Fruit fly (Drosophila melanogaster): ENCODE measurements around the gene GstD10.

GstD10 gene

dm6 chr3R:12373800-12374199 lies 8.3 kb upstream of the GstD10 start, which contains the start of gene GstD4:
Gene GstD4, plus strand, starts transcription at chr3R:12374100.
- no peak for TF ChIP-seq N (GFP tag; optimal IDR thresholded peaks at IDR 0.05)

- no peak for TF ChIP-seq dl (GFP tag; optimal IDR thresholded peaks at IDR 0.05; ENCODE audit: insufficient read depth in 1 of 2, partially characterized antibody in 2 of 2)
- no peak for TF ChIP-seq CG32264 (GFP tag; optimal IDR thresholded peaks at IDR 0.05)
- no peak for TF ChIP-seq Vsx2 (GFP tag; optimal IDR thresholded peaks at IDR 0.05; ENCODE audit: partially characterized antibody)
- no peak for TF ChIP-seq Jra (GFP tag; optimal IDR thresholded peaks at IDR 0.05)
- TF ChIP-seq dmrt93B (GFP tag; optimal IDR thresholded peaks at IDR 0.05) = no peak
- TF ChIP-seq brk (GFP tag; optimal IDR thresholded peaks at IDR 0.05) = no peak
- no peak for TF ChIP-seq Rel (GFP tag; optimal IDR thresholded peaks at IDR 0.05)
- TF ChIP-seq Rel (tag; optimal IDR thresholded peaks at IDR 0.05) = no peak
- TF ChIP-seq jim (GFP tag; optimal IDR thresholded peaks at IDR 0.05) = no peak
- TF ChIP-seq Sp1 (GFP tag; optimal IDR thresholded peaks at IDR 0.05) = no peak
- TF ChIP-seq Mio (GFP tag; optimal IDR thresholded peaks at IDR 0.05) = no peak
- TF ChIP-seq woc (GFP tag; optimal IDR thresholded peaks at IDR 0.05) = no peak
- no peak for TF ChIP-seq N (GFP tag; optimal IDR thresholded peaks at IDR 0.05)
- no peak for TF ChIP-seq pan (optimal IDR thresholded peaks at IDR 0.05)
- no peak for TF ChIP-seq foxo (GFP tag; optimal IDR thresholded peaks at IDR 0.05)
- no peak for TF ChIP-seq CrebA (GFP tag; optimal IDR thresholded peaks at IDR 0.05; ENCODE audit: borderline replicate concordance)
- no peak for TF ChIP-seq h (GFP tag; optimal IDR thresholded peaks at IDR 0.05)
- TF ChIP-seq Hnf4 (GFP tag; optimal IDR thresholded peaks at IDR 0.05) = no peak
These were observed 7.3 kb upstream of the GstD10 start, which contains the start of gene GstD3 for dm6 chr3R:12372800-12373199. Gene GstD3, plus strand, starts transcription at chr3R:12373068.

DNA sequence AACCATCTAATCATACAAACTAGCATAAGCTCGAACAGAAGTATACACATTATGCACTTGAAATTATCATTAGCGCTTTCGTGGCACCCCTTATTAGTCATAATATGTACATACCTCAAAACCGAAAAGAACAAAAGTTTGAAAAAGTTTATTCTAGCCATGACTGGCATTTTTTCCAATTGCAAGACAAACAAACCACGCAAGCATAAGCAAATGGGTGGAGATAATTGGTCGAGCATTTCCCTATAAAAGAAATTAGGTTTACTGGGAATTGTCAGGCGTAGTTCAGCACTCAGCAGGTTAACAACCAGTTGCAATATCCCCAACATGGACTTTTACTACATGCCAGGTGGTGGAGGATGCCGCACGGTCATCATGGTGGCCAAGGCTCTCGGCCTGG lies 6.1 kb upstream of the GstD10 start, which contains the start of gene GstD2:
Gene GstD2, plus strand, starts transcription at position 301 of the 400 bp plus-strand sequence.
- TF ChIP-seq ey (GFP tag; optimal IDR thresholded peaks at IDR 0.05) (no peak), Mio (GFP tag; optimal IDR thresholded peaks at IDR 0.05) (no peak), CG32264 (GFP tag; optimal IDR thresholded peaks at IDR 0.05) (no peak), pan (optimal IDR thresholded peaks at IDR 0.05) (no peak), Vsx2 (GFP tag; optimal IDR thresholded peaks at IDR 0.05; ENCODE audit: partially characterized antibody) (no peak), sv (GFP tag; optimal IDR thresholded peaks at IDR 0.05) (no peak), Dif (GFP tag; optimal IDR thresholded peaks at IDR 0.05; ENCODE audit: partially characterized antibody) (no peak), dsf (GFP tag; optimal IDR thresholded peaks at IDR 0.05; ENCODE audit: borderline replicate concordance) (no peak), h (GFP tag; optimal IDR thresholded peaks at IDR 0.05) (no peak), lola (GFP tag; optimal IDR thresholded peaks at IDR 0.05) (no peak)

DNA sequence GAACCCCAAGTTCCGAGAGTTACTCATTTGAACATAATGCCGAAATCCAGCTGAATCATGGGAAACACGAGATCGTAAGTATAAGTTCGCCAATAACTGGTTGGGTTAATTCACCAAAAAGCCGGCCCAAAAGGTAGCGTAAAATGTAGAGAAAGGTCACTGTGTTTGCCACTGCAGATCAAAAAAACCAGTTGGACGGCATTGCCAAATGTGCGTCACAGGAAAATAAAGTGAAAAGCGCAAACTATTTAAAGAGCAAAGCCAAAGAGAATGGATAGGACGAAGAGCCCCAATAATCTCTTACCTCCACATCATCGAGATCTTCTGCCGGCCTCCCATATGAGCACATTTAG lies 5.1 kb upstream of the GstD10 start:
- TF ChIP-seq dmrt93B (GFP tag; optimal IDR thresholded peaks at IDR 0.05) (no peak), Hnf4 (GFP tag; optimal IDR thresholded peaks at IDR 0.05) (no peak), usp (GFP tag; optimal IDR thresholded peaks at IDR 0.05) (no peak), Vsx2 (GFP tag; optimal IDR thresholded peaks at IDR 0.05; ENCODE audit: partially characterized antibody) (peak; percentile 49), sv (GFP tag; optimal IDR thresholded peaks at IDR 0.05) (no peak), Hr83 (GFP tag; optimal IDR thresholded peaks at IDR 0.05; ENCODE audit: poor library complexity, severe bottlenecking) (no peak), woc (GFP tag; optimal IDR thresholded peaks at IDR 0.05) (peak; percentile 44), CrebA (GFP tag; optimal IDR thresholded peaks at IDR 0.05; ENCODE audit: borderline replicate concordance) (peak; percentile 55), HLH106 (tag; optimal IDR thresholded peaks at IDR 0.05) (no peak), dsf (GFP tag; optimal IDR thresholded peaks at IDR 0.05; ENCODE audit: borderline replicate concordance) (no peak), Hr78 (GFP tag; optimal IDR thresholded peaks at IDR 0.05) (no peak), jim (GFP tag; optimal IDR thresholded peaks at IDR 0.05) (no peak), Mio (GFP tag; optimal IDR thresholded peaks at IDR 0.05) (no peak), GATAd (GFP tag; optimal IDR thresholded peaks at IDR 0.05) (no peak), dl (GFP tag; optimal IDR thresholded peaks at IDR 0.05; ENCODE audit: insufficient read depth in 1 of 2, partially characterized antibody in 2 of 2) (peak in 1 of 2 experiments; percentile 49), Rel (GFP tag; optimal IDR thresholded peaks at IDR 0.05) (peak; percentile 20), Rel (tag; optimal IDR thresholded peaks at IDR 0.05) (no peak), psq (GFP tag; optimal IDR thresholded peaks at IDR 0.05) (no peak), h (GFP tag; optimal IDR thresholded peaks at IDR 0.05) (no peak), foxo (GFP tag; optimal IDR thresholded peaks at IDR 0.05) (no peak), Jra (GFP tag; optimal IDR thresholded peaks at IDR 0.05) (no peak), Dif (GFP tag; optimal IDR thresholded peaks at IDR 0.05; ENCODE audit: partially characterized antibody) (peak; percentile 63), br (GFP tag; optimal IDR thresholded peaks at IDR 0.05) (no peak), brk (GFP tag; optimal IDR thresholded peaks at IDR 0.05) (no peak)
